Worm (Caenorhabditis elegans) whole organism, L4 larva: ENCODE measurements around the gene srh-216.

Experiments used
- daf-16 ChIP-seq, 3 experiments: sonication (generic microtip); optimal IDR thresholded peaks; 2 replicates each; lab custom pipeline; 2016 to 2017; ENCODE audit warnings: missing genetic modification characterization in 3 of 3, missing genetic modification reagents in 3 of 3, mild to moderate bottlenecking in 2 of 3, missing compliant biosample characterization in 2 of 3, missing biosample characterization in 1 of 3, moderate library complexity in 1 of 3
- dve-1 ChIP-seq: sonication (generic microtip); optimal IDR thresholded peaks from 2 replicates; lab custom pipeline; 2017; ENCODE audit warnings: antibody characterized with exemption, mild to moderate bottlenecking, missing genetic modification characterization, missing compliant biosample characterization; ENCODE audit not compliant: insufficient read depth
- nhr-77 ChIP-seq: fragments of 150-350 bp; optimal IDR thresholded peaks from 2 replicates; lab custom pipeline; 2014; ENCODE audit warnings: missing biosample characterization, missing genetic modification characterization
- pha-4 ChIP-seq, 2 experiments: fragments of 150-350 bp in 1 of 2; fragments of 200-800 bp in 1 of 2; sonication (Bioruptor generic) in 1 of 2; IDR thresholded peaks in 1 of 2; optimal IDR thresholded peaks in 1 of 2; 2 replicates each; pipeline versions ENCODE4 v1.3.6 to Lab custom; 2014 to 2022; ENCODE audit warnings: missing genetic modification characterization in 2 of 2, missing genetic modification reagents in 2 of 2, missing biosample characterization in 1 of 2, missing compliant biosample characterization in 1 of 2
- ztf-11 ChIP-seq: fragments of 150-350 bp; optimal IDR thresholded peaks from 2 replicates; lab custom pipeline; 2014; ENCODE audit warnings: missing biosample characterization, missing genetic modification characterization

DNA sequence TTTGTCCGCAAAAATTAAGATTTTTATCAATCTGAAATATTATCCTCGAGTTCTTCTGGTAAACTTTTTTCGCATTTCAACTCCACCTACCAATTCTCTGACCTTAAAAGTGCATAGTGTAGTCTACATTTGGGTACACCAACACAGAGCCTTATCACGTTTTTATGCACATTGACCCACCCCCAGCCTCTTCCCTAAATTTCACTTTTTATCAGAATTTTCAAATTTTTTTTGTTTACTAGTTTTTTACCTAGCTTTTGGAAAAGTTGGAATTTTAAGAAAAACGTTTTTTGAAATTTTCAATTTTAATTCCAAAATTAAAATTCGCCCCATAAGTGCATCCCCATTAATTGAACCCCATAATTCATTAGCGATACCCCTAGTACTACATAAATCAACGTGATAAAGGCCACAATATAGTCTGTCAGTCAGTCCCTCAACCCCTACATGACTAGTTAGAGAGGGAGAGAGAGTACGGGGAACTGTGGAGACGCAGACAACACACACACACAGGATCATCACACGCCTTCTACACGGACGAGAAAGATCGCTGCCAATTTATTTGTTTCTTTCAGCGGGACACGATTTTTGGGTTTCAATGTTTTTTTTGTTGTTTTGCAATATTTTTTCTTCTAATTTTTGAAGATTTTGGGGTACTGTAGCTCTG lies 12.7 kb downstream of the srh-216 start:
- TF ChIP-seq dve-1 (tag; lab: Kevin White, UChicago) (no peak), daf-16 (GFP tag; optimal IDR thresholded peaks at IDR 0.05; lab: Kevin White, UChicago) (no peak), daf-16 (tag; optimal IDR thresholded peaks at IDR 0.05; lab: Kevin White, UChicago) (peak; percentile 59), ztf-11 (tag; lab: Kevin White, UChicago) (no peak), nhr-77 (tag; lab: Kevin White, UChicago) (no peak), pha-4 (GFP tag; IDR thresholded peaks at IDR 0.05; lab: Robert Waterston, UW) (no peak), pha-4 (tag; optimal IDR thresholded peaks at IDR 0.05; lab: Kevin White, UChicago) (no peak)
